Fruit fly (Drosophila melanogaster) whole organism, embryonic: ENCODE data around the gene mbm.

Source experiments
- Atf-2 ChIP-seq: fragments of 200-800 bp; sonication (Bioruptor generic); optimal IDR thresholded peaks from 2 replicates; lab custom pipeline; 2016; ENCODE audit warnings: missing biosample characterization, missing genetic modification characterization
- CG10209 ChIP-seq: fragments of 200-800 bp; sonication (Bioruptor generic); optimal IDR thresholded peaks from 3 replicates; lab custom pipeline; 2017; ENCODE audit warnings: missing biosample characterization, mild to moderate bottlenecking, missing genetic modification characterization, missing genetic modification reagents
- CG1024 ChIP-seq: fragments of 200-800 bp; sonication (Bioruptor generic); IDR thresholded peaks from 2 replicates; pipeline ENCODE4 v1.3.6; 2022; ENCODE audit warnings: missing biosample characterization, missing genetic modification characterization
- CG10543 ChIP-seq: fragments of 200-800 bp; sonication (Bioruptor generic); optimal IDR thresholded peaks from 3 replicates; lab custom pipeline; 2017; ENCODE audit warnings: missing biosample characterization, mild to moderate bottlenecking, missing genetic modification characterization, moderate library complexity
- CG13624 ChIP-seq: fragments of 200-800 bp; sonication (Bioruptor generic); optimal IDR thresholded peaks from 2 replicates; lab custom pipeline; 2016; ENCODE audit warnings: missing biosample characterization, missing genetic modification characterization
- CG13894 ChIP-seq: fragments of 200-800 bp; sonication (Bioruptor generic); optimal IDR thresholded peaks from 3 replicates; lab custom pipeline; 2018; ENCODE audit warnings: missing biosample characterization, mild to moderate bottlenecking, missing genetic modification characterization, moderate library complexity
- CG14667 ChIP-seq: fragments of 200-800 bp; sonication (Bioruptor generic); IDR thresholded peaks from 2 replicates; pipeline ENCODE4 v1.3.6; 2022; ENCODE audit warnings: missing biosample characterization, missing genetic modification characterization
- CG1602 ChIP-seq: fragments of 200-800 bp; sonication (Bioruptor generic); optimal IDR thresholded peaks from 3 replicates; lab custom pipeline; 2016; ENCODE audit warnings: missing biosample characterization, missing genetic modification characterization
- CG17328 ChIP-seq: fragments of 200-800 bp; sonication (Bioruptor generic); IDR thresholded peaks from 2 replicates; pipeline ENCODE4 v1.3.6; 2022; ENCODE audit warnings: missing biosample characterization, missing genetic modification characterization
- CG18262 ChIP-seq: fragments of 200-800 bp; optimal IDR thresholded peaks from 3 replicates; lab custom pipeline; 2019; ENCODE audit warnings: missing biosample characterization, mild to moderate bottlenecking, missing genetic modification characterization, moderate library complexity
- CG1832 ChIP-seq: fragments of 200-800 bp; sonication (Bioruptor generic); optimal IDR thresholded peaks from 2 replicates; lab custom pipeline; 2017; ENCODE audit warnings: missing biosample characterization, mild to moderate bottlenecking, missing genetic modification characterization, inconsistent platforms
- CG18764 ChIP-seq: fragments of 200-800 bp; sonication (Bioruptor generic); optimal IDR thresholded peaks from 3 replicates; lab custom pipeline; 2016; ENCODE audit warnings: missing biosample characterization, missing genetic modification characterization
- CG2712 ChIP-seq: fragments of 200-800 bp; optimal IDR thresholded peaks from 3 replicates; lab custom pipeline; 2019; ENCODE audit warnings: missing biosample characterization, mild to moderate bottlenecking, missing genetic modification characterization, moderate library complexity
- CG2889 ChIP-seq: fragments of 200-800 bp; sonication (Bioruptor generic); IDR thresholded peaks from 3 replicates; pipeline ENCODE4 v1.3.6; 2022; ENCODE audit warnings: missing biosample characterization, missing genetic modification characterization
- CG30020 ChIP-seq: fragments of 200-800 bp; optimal IDR thresholded peaks from 2 replicates; lab custom pipeline; 2019; ENCODE audit warnings: missing biosample characterization, mild to moderate bottlenecking, missing genetic modification characterization, moderate library complexity
- CG31365 ChIP-seq: fragments of 200-800 bp; sonication (Bioruptor generic); optimal IDR thresholded peaks from 2 replicates; lab custom pipeline; 2018; ENCODE audit warnings: missing biosample characterization, mild to moderate bottlenecking, missing genetic modification characterization
- CG32772 ChIP-seq: fragments of 200-800 bp; sonication (Bioruptor generic); IDR thresholded peaks from 2 replicates; pipeline ENCODE4 v1.3.6; 2022; ENCODE audit warnings: missing biosample characterization, missing genetic modification characterization
- CG3726 ChIP-seq: fragments of 200-800 bp; sonication (Bioruptor generic); IDR thresholded peaks from 3 replicates; pipeline ENCODE4, ENCODE4 v1.3.6; 2022; ENCODE audit warnings: missing biosample characterization, missing genetic modification characterization
- CG3847 ChIP-seq: fragments of 200-800 bp; sonication (Bioruptor generic); IDR thresholded peaks from 2 replicates; pipeline ENCODE4 v1.3.6; 2022; ENCODE audit warnings: missing biosample characterization, missing genetic modification characterization
- CG4360 ChIP-seq: fragments of 200-800 bp; sonication (Bioruptor generic); IDR thresholded peaks from 2 replicates; pipeline ENCODE4 v1.3.6; 2022; ENCODE audit warnings: missing biosample characterization, missing genetic modification characterization
- CG43689 ChIP-seq: fragments of 200-800 bp; sonication (Bioruptor generic); IDR thresholded peaks from 2 replicates; pipeline ENCODE4 v1.3.6; 2022; ENCODE audit warnings: missing biosample characterization, missing genetic modification characterization
- CG4707 ChIP-seq: fragments of 200-800 bp; sonication (Bioruptor generic); optimal IDR thresholded peaks from 2 replicates; lab custom pipeline; 2018; ENCODE audit warnings: missing biosample characterization, mild to moderate bottlenecking, missing genetic modification characterization, moderate library complexity
- CG6854 ChIP-seq: fragments of 200-800 bp; sonication (Bioruptor generic); optimal IDR thresholded peaks from 3 replicates; lab custom pipeline; 2017; ENCODE audit warnings: missing biosample characterization, mild to moderate bottlenecking, missing genetic modification characterization
- CG9609 ChIP-seq: fragments of 200-800 bp; sonication (Bioruptor generic); optimal IDR thresholded peaks from 3 replicates; lab custom pipeline; 2016; ENCODE audit warnings: missing biosample characterization, missing genetic modification characterization
- Dfd ChIP-seq, 2 experiments: fragments of >200 bp; optimal IDR thresholded peaks; 2 replicates each; lab custom pipeline; 2017; ENCODE audit warnings: missing biosample characterization in 2 of 2, missing genetic modification characterization in 2 of 2
- Dref ChIP-seq: fragments of 200-800 bp; sonication (Bioruptor generic); IDR thresholded peaks from 2 replicates; pipeline ENCODE4 v1.3.6; 2022; ENCODE audit warnings: missing biosample characterization, missing genetic modification characterization
- E2f1 ChIP-seq: fragments of 200-800 bp; sonication (Bioruptor generic); IDR thresholded peaks from 2 replicates; pipeline ENCODE4 v1.3.6; 2022; ENCODE audit warnings: missing biosample characterization, missing genetic modification characterization
- Fer2 ChIP-seq: fragments of 200-800 bp; sonication (Bioruptor generic); optimal IDR thresholded peaks from 2 replicates; lab custom pipeline; 2018; ENCODE audit warnings: missing biosample characterization, mild to moderate bottlenecking, missing genetic modification characterization, moderate library complexity
- HLH4C ChIP-seq: fragments of 200-800 bp; sonication (Bioruptor generic); IDR thresholded peaks from 3 replicates; pipeline ENCODE4 v1.3.6; 2022; ENCODE audit warnings: missing biosample characterization, missing genetic modification characterization; ENCODE audit not compliant: partially characterized antibody
- Jarid2 ChIP-seq: fragments of 200-800 bp; sonication (Bioruptor generic); optimal IDR thresholded peaks from 3 replicates; lab custom pipeline; 2017; ENCODE audit warnings: mild to moderate bottlenecking, missing biosample characterization, missing genetic modification reagents, missing genetic modification characterization
- Mrtf ChIP-seq: fragments of 200-800 bp; sonication (Bioruptor generic); IDR thresholded peaks from 3 replicates; pipeline ENCODE4 v1.3.6; 2022; ENCODE audit warnings: missing biosample characterization, missing genetic modification characterization
- PHDP ChIP-seq: fragments of 200-800 bp; sonication (Bioruptor generic); optimal IDR thresholded peaks from 3 replicates; lab custom pipeline; 2018; ENCODE audit warnings: missing biosample characterization, mild to moderate bottlenecking, missing genetic modification characterization, moderate library complexity
- ac ChIP-seq: fragments of 200-800 bp; sonication (Bioruptor generic); optimal IDR thresholded peaks from 3 replicates; lab custom pipeline; 2017; ENCODE audit warnings: missing biosample characterization, mild to moderate bottlenecking, missing genetic modification characterization
- ara ChIP-seq: fragments of 200-800 bp; sonication (Bioruptor generic); IDR thresholded peaks from 2 replicates; pipeline ENCODE4 v1.3.6; 2022; ENCODE audit warnings: missing biosample characterization, missing genetic modification characterization
- az2 ChIP-seq: fragments of 200-800 bp; sonication (Bioruptor generic); optimal IDR thresholded peaks from 3 replicates; lab custom pipeline; 2016; ENCODE audit warnings: missing biosample characterization, missing genetic modification characterization
- caup ChIP-seq: fragments of 200-800 bp; sonication (Bioruptor generic); optimal IDR thresholded peaks from 3 replicates; lab custom pipeline; 2017; ENCODE audit warnings: missing biosample characterization, mild to moderate bottlenecking, missing genetic modification characterization, moderate library complexity; ENCODE audit not compliant: severe bottlenecking
- crol ChIP-seq: fragments of 200-800 bp; sonication (Bioruptor generic); IDR thresholded peaks from 2 replicates; pipeline ENCODE4 v1.3.6; 2022; ENCODE audit warnings: missing biosample characterization, missing genetic modification characterization
- crp ChIP-seq, 2 experiments: fragments of 200-800 bp; sonication (Bioruptor generic); optimal IDR thresholded peaks; 2 replicates in 1 of 2; 3 replicates in 1 of 2; lab custom pipeline; 2017; ENCODE audit warnings: missing biosample characterization in 2 of 2, missing genetic modification characterization in 2 of 2, mild to moderate bottlenecking in 1 of 2, moderate library complexity in 1 of 2
- cwo ChIP-seq: fragments of 200-800 bp; sonication (Bioruptor generic); optimal IDR thresholded peaks from 3 replicates; lab custom pipeline; 2017; ENCODE audit warnings: missing biosample characterization, missing genetic modification characterization, mild to moderate bottlenecking, moderate library complexity, missing genetic modification reagents
- da ChIP-seq: fragments of 200-800 bp; sonication (Bioruptor generic); optimal IDR thresholded peaks from 2 replicates; lab custom pipeline; 2016; ENCODE audit warnings: missing biosample characterization, missing genetic modification characterization
- grn ChIP-seq: fragments of 200-800 bp; sonication (Bioruptor generic); optimal IDR thresholded peaks from 3 replicates; lab custom pipeline; 2017; ENCODE audit warnings: missing biosample characterization, missing genetic modification characterization
- gsb ChIP-seq: fragments of 200-800 bp; sonication (Bioruptor generic); IDR thresholded peaks from 2 replicates; pipeline ENCODE4 v1.3.6; 2022; ENCODE audit warnings: missing biosample characterization, missing genetic modification characterization
- gsb-n ChIP-seq: fragments of 200-800 bp; sonication (Bioruptor generic); optimal IDR thresholded peaks from 3 replicates; lab custom pipeline; 2018; ENCODE audit warnings: missing biosample characterization, mild to moderate bottlenecking, missing genetic modification characterization
- hth ChIP-seq: fragments of >200 bp; optimal IDR thresholded peaks from 2 replicates; lab custom pipeline; 2017; ENCODE audit warnings: inconsistent platforms
- ind ChIP-seq: fragments of 200-800 bp; sonication (Bioruptor generic); optimal IDR thresholded peaks from 3 replicates; lab custom pipeline; 2016; ENCODE audit warnings: missing biosample characterization, missing genetic modification characterization
- kah ChIP-seq: fragments of 200-800 bp; sonication (Bioruptor generic); optimal IDR thresholded peaks from 2 replicates; lab custom pipeline; 2018; ENCODE audit warnings: missing biosample characterization, mild to moderate bottlenecking, missing genetic modification characterization
- nerfin-1 ChIP-seq: fragments of 200-800 bp; sonication (Bioruptor generic); optimal IDR thresholded peaks from 3 replicates; lab custom pipeline; 2019; ENCODE audit warnings: missing biosample characterization, mild to moderate bottlenecking, missing genetic modification characterization, moderate library complexity
- odd ChIP-seq: fragments of 200-800 bp; sonication (Bioruptor generic); optimal IDR thresholded peaks from 2 replicates; lab custom pipeline; 2017; ENCODE audit warnings: missing biosample characterization, mild to moderate bottlenecking, missing genetic modification characterization
- org-1 ChIP-seq: fragments of 200-800 bp; sonication (Bioruptor generic); optimal IDR thresholded peaks from 2 replicates; lab custom pipeline; 2017; ENCODE audit warnings: missing biosample characterization, missing genetic modification characterization
- sim ChIP-seq: fragments of 200-800 bp; sonication (Bioruptor generic); IDR thresholded peaks from 2 replicates; pipeline ENCODE4 v1.3.6; 2022; ENCODE audit warnings: missing biosample characterization, missing genetic modification characterization
- twi ChIP-seq: fragments of 200-800 bp; optimal IDR thresholded peaks from 2 replicates; lab custom pipeline; 2019; ENCODE audit warnings: missing biosample characterization, mild to moderate bottlenecking, missing genetic modification characterization, moderate library complexity

mbm gene

dm6 chr2L:223351-223750 lies 50.2 kb downstream of the mbm start (continued):
- peak; percentile 51 for TF ChIP-seq kah
- TF ChIP-seq gsb (GFP tag; lab: Robert Waterston, UW) = no peak
- peak; percentile 93 for TF ChIP-seq CG2712 (tag; lab: Kevin White, UChicago)
- peak; percentile 84 for TF ChIP-seq CG9609 (GFP tag; lab: Kevin White, UChicago)
- peak; percentile 80 for TF ChIP-seq PHDP (tag; lab: Kevin White, UChicago)
- TF ChIP-seq CG1832 (GFP tag; lab: Kevin White, UChicago) = no peak
- TF ChIP-seq CG10543 (GFP tag; lab: Kevin White, UChicago) = no peak
- TF ChIP-seq crol (GFP tag; lab: Robert Waterston, UW) = peak; percentile 22; the same call in 1 of the 2 replicates
- peak; percentile 89 for TF ChIP-seq gsb-n (tag; lab: Kevin White, UChicago)
- peak; percentile 54 for TF ChIP-seq cwo
- TF ChIP-seq da (GFP tag; lab: Kevin White, UChicago) = no peak
- TF ChIP-seq CG3847 (GFP tag; lab: Robert Waterston, UW) = peak; percentile 54
- TF ChIP-seq odd = peak; percentile 74
- TF ChIP-seq caup (GFP tag; lab: Kevin White, UChicago) = peak; percentile 76
- TF ChIP-seq HLH4C = no peak
- TF ChIP-seq Atf-2 (GFP tag; lab: Kevin White, UChicago) = peak; percentile 90
- peak; percentile 77 for TF ChIP-seq ind (GFP tag; lab: Kevin White, UChicago)
- TF ChIP-seq Jarid2 (GFP tag; lab: Kevin White, UChicago) = peak; percentile 36
- TF ChIP-seq ara (GFP tag; lab: Robert Waterston, UW) = peak; percentile 94
- TF ChIP-seq Fer2 (tag; lab: Kevin White, UChicago) = no peak
- peak; percentile 73 for TF ChIP-seq CG13624 (GFP tag; lab: Kevin White, UChicago)
- peak; percentile 89 for TF ChIP-seq CG32772 (GFP tag; lab: Robert Waterston, UW)
- peak; percentile 72 for TF ChIP-seq ac
- TF ChIP-seq CG4707 (GFP tag; lab: Kevin White, UChicago) = peak; percentile 98
- peak; percentile 83 for TF ChIP-seq CG1602 (GFP tag; lab: Kevin White, UChicago)
- peak; percentile 95 for TF ChIP-seq CG17328 (GFP tag; lab: Robert Waterston, UW)
- TF ChIP-seq CG43689 (GFP tag; lab: Robert Waterston, UW) = peak; percentile 79
- no peak for TF ChIP-seq nerfin-1 (tag; lab: Kevin White, UChicago)
- no peak for TF ChIP-seq CG6854 (GFP tag; lab: Kevin White, UChicago)
- no peak for TF ChIP-seq Dfd (GFP tag; optimal IDR thresholded peaks at IDR 0.05; lab: Kevin White, UChicago)
- TF ChIP-seq E2f1 (GFP tag; lab: Robert Waterston, UW) = peak; percentile 80
- no peak for TF ChIP-seq hth
- no peak for TF ChIP-seq grn (GFP tag; lab: Kevin White, UChicago)
- TF ChIP-seq crp (GFP tag; optimal IDR thresholded peaks at IDR 0.05; lab: Kevin White, UChicago) = peak in 1 of 2 experiments; percentile 27
- peak; percentile 87 for TF ChIP-seq az2 (GFP tag; lab: Kevin White, UChicago)
- peak; percentile 91 for TF ChIP-seq CG3726
- peak; percentile 81 for TF ChIP-seq CG4360 (GFP tag; lab: Robert Waterston, UW)
- peak; percentile 77 for TF ChIP-seq org-1 (GFP tag; lab: Kevin White, UChicago)
- TF ChIP-seq CG13894 (tag; lab: Kevin White, UChicago) = no peak
- peak; percentile 82 for TF ChIP-seq Mrtf
- TF ChIP-seq CG18262 (tag; lab: Kevin White, UChicago) = peak; percentile 89
- peak; percentile 76 for TF ChIP-seq CG18764 (GFP tag; lab: Kevin White, UChicago)
- TF ChIP-seq CG1024 = peak; percentile 88
- TF ChIP-seq sim (GFP tag; lab: Robert Waterston, UW) = peak; percentile 93
- TF ChIP-seq CG10209 = peak; percentile 87
- TF ChIP-seq CG31365 (tag; lab: Kevin White, UChicago) = peak; percentile 23
- peak; percentile 11 for TF ChIP-seq twi (tag; lab: Kevin White, UChicago)
- TF ChIP-seq CG14667 (GFP tag; lab: Robert Waterston, UW) = peak; percentile 84
- peak; percentile 61; the same call in 2 of the 3 replicates for TF ChIP-seq CG2889
- peak; percentile 1 for TF ChIP-seq CG30020
- no peak for TF ChIP-seq Dref (GFP tag; lab: Robert Waterston, UW)
